Fruit fly (Drosophila melanogaster) whole organism, embryonic: ENCODE results near the gene CG4332.

Source experiments
- Poxn ChIP-seq: fragments of 200-800 bp; sonication (Bioruptor generic); IDR thresholded peaks from 2 replicates; pipeline ENCODE4 v1.3.6; 2022; ENCODE audit warnings: missing biosample characterization, missing genetic modification characterization
- Rx ChIP-seq: fragments of 200-800 bp; sonication (Bioruptor generic); IDR thresholded peaks from 2 replicates; pipeline ENCODE4 v1.3.6; 2022; ENCODE audit warnings: missing biosample characterization, missing genetic modification characterization
- wdn ChIP-seq: fragments of 200-800 bp; sonication (Bioruptor generic); IDR thresholded peaks from 2 replicates; pipeline ENCODE4 v1.3.6; 2022; ENCODE audit warnings: missing biosample characterization, missing genetic modification characterization

DNA sequence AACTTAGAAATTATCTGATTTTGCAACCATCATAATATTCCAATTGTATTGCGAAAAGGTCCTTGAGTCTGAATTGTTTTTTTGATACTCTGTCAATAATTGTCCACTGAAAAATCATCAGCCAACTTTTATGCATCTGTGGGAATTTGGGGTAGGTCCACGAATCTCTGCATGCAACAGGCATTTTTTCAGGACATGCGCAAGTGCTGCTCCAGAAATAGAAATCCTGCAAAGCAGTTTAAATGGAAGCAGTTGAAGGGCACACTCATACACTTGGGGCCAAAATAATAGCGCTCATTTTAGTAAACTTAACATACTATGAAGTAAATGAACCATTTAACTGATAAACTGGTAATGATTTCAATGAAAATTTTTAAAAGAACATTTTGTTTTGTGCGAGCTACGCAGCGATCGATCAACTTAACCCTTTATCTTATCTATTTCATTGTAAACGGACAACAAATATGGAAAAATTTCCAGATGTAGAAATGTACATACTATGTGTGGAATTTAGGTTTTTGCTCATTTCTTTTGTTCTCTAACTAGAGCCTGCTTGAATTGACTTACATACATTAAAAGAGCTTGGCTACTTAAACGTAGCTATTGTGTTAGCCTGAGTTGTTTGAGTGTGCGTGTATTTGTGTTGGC lies 24.5 kb upstream of the CG4332 start:
- TF ChIP-seq wdn (GFP tag; lab: Robert Waterston, UW) = no peak
- no peak for TF ChIP-seq Rx (GFP tag; lab: Robert Waterston, UW)
- TF ChIP-seq Poxn (GFP tag; lab: Robert Waterston, UW) = no peak
